Worm (Caenorhabditis elegans) whole organism, midembryonic: ENCODE measurements around the gene sru-37.

Experiments used
- T22C8.4 ChIP-seq: fragments of 200-800 bp; sonication (Bioruptor generic); IDR thresholded peaks from 2 replicates; pipeline ENCODE4 v1.3.6; 2022; ENCODE audit warnings: missing genetic modification characterization, missing compliant biosample characterization
- cog-1 ChIP-seq: sonication (generic microtip); optimal IDR thresholded peaks from 2 replicates; lab custom pipeline; 2016; ENCODE audit warnings: missing genetic modification characterization, missing compliant biosample characterization
- flt-1 ChIP-seq: fragments of 200-800 bp; sonication (Bioruptor generic); IDR thresholded peaks from 2 replicates; pipeline ENCODE4 v1.3.6; 2022; ENCODE audit warnings: missing genetic modification characterization, missing compliant biosample characterization
- ref-1 ChIP-seq: fragments of 200-800 bp; sonication (Bioruptor generic); conservative IDR thresholded peaks from 2 replicates; pipeline ENCODE4 v1.3.6; 2022; ENCODE audit warnings: missing genetic modification reagents, missing genetic modification characterization, missing compliant biosample characterization
- tab-1 ChIP-seq: fragments of 200-800 bp; sonication (Bioruptor generic); IDR thresholded peaks from 2 replicates; pipeline ENCODE4 v1.3.6; 2022; ENCODE audit warnings: missing genetic modification characterization, missing compliant biosample characterization
- ztf-23 ChIP-seq: fragments of 200-800 bp; sonication (Bioruptor generic); IDR thresholded peaks from 2 replicates; pipeline ENCODE4 v1.3.6; 2022; ENCODE audit warnings: missing genetic modification reagents, missing genetic modification characterization, missing compliant biosample characterization
- ztf-29 ChIP-seq: fragments of 200-800 bp; sonication (Bioruptor generic); IDR thresholded peaks from 2 replicates; pipeline ENCODE4 v1.3.6; 2022; ENCODE audit warnings: missing genetic modification reagents, missing genetic modification characterization, missing compliant biosample characterization

- TF ChIP-seq ztf-29 (GFP tag; lab: Robert Waterston, UW) (no peak), flt-1 (no peak), ztf-23 (GFP tag; lab: Robert Waterston, UW) (no peak), ref-1 (GFP tag; lab: Robert Waterston, UW) (no peak), T22C8.4 (GFP tag; lab: Robert Waterston, UW) (no peak), tab-1 (GFP tag; lab: Robert Waterston, UW) (no peak), cog-1 (no peak)
Measured at ce11 chrV:9764552-9764951, 40.7 kb upstream of the sru-37 start.
